Comparison of ENCODE assay signal across 1 fruit fly cellular context in genomic region chr3R:5474551-5474950, dm6.
TF ChIP-seq lines count a peak whose summit lies in the region.

CG45100 (minus strand) TSS chr3R:5474600.
HDAC3 (minus strand) TSS chr3R:5474600.
Hcs (plus strand) TSS chr3R:5474899.

TF ChIP-seq in whole organism, embryonic, 481 proteins besides CTCF, POLR2A, EP300 and RAD21 (continued from another document and continues in another):
- TF ChIP-seq nerfin-1 (tag; optimal IDR thresholded peaks at IDR 0.05; lab: Kevin White, UChicago): no peak
- TF ChIP-seq lilli (GFP tag; optimal IDR thresholded peaks at IDR 0.05; lab: Kevin White, UChicago): peak; percentile 74
- TF ChIP-seq CG12071 (GFP tag; optimal IDR thresholded peaks at IDR 0.05; lab: Kevin White, UChicago): no peak
- peak; percentile 31 for TF ChIP-seq repo (GFP tag; optimal IDR thresholded peaks at IDR 0.05; lab: Kevin White, UChicago)
- peak; percentile 43 for TF ChIP-seq Camta (GFP tag; optimal IDR thresholded peaks at IDR 0.05; lab: Kevin White, UChicago)
- peak; percentile 59; the same call in 2 of the 3 replicates for TF ChIP-seq CG11456 (GFP tag; IDR thresholded peaks at IDR 0.05; lab: Robert Waterston, UW)
- no peak for TF ChIP-seq disco-r (GFP tag; optimal IDR thresholded peaks at IDR 0.05; lab: Kevin White, UChicago)
- no peak for TF ChIP-seq NfI (GFP tag; optimal IDR thresholded peaks at IDR 0.05; lab: Kevin White, UChicago)
- TF ChIP-seq pan (optimal IDR thresholded peaks at IDR 0.05; lab: Kevin White, UChicago): no peak
- no peak for TF ChIP-seq pan (GFP tag; optimal IDR thresholded peaks at IDR 0.05 in 1 of 2, IDR thresholded peaks at IDR 0.05 in 1 of 2)
- TF ChIP-seq CG9876 (GFP tag; optimal IDR thresholded peaks at IDR 0.05; lab: Kevin White, UChicago): peak; percentile 52
- TF ChIP-seq CG16779 (GFP tag; IDR thresholded peaks at IDR 0.05; lab: Robert Waterston, UW): no peak
- TF ChIP-seq MESR4 (GFP tag; optimal IDR thresholded peaks at IDR 0.05; lab: Kevin White, UChicago): no peak
- no peak for TF ChIP-seq CG7839 (tag; optimal IDR thresholded peaks at IDR 0.05; lab: Kevin White, UChicago)
- TF ChIP-seq inv (GFP tag; IDR thresholded peaks at IDR 0.05; lab: Robert Waterston, UW; ENCODE audit: partially characterized antibody): peak; percentile 91
- TF ChIP-seq danr (GFP tag; IDR thresholded peaks at IDR 0.05; lab: Robert Waterston, UW): no peak
- peak; percentile 66; the same call in 2 of the 4 replicates for TF ChIP-seq Gug (GFP tag; IDR thresholded peaks at IDR 0.05; lab: Robert Waterston, UW)
- 0 out of 3 replicates have a peak, but pooled peaks have one; percentile 23 for TF ChIP-seq CG34422 (GFP tag; IDR thresholded peaks at IDR 0.05; lab: Robert Waterston, UW)
- TF ChIP-seq CG6854 (GFP tag; optimal IDR thresholded peaks at IDR 0.05; lab: Kevin White, UChicago): no peak
- no peak for TF ChIP-seq CG43689 (GFP tag; IDR thresholded peaks at IDR 0.05; lab: Robert Waterston, UW)
- peak; percentile 95 for TF ChIP-seq knrl (GFP tag; IDR thresholded peaks at IDR 0.05; lab: Robert Waterston, UW; ENCODE audit: partially characterized antibody)
- peak; percentile 84 for TF ChIP-seq sna (GFP tag; IDR thresholded peaks at IDR 0.05; lab: Robert Waterston, UW; ENCODE audit: partially characterized antibody)
- no peak for TF ChIP-seq sc (optimal IDR thresholded peaks at IDR 0.05; lab: Kevin White, UChicago)
- TF ChIP-seq sc (GFP tag; optimal IDR thresholded peaks at IDR 0.05; lab: Kevin White, UChicago): no peak
- peak in 1 of 2 experiments; percentile 48 for TF ChIP-seq Pdp1 (GFP tag; optimal IDR thresholded peaks at IDR 0.05; lab: Kevin White, UChicago)
- peak; percentile 33 for TF ChIP-seq tx (GFP tag; optimal IDR thresholded peaks at IDR 0.05; lab: Kevin White, UChicago)
- peak; percentile 58 for TF ChIP-seq CG12391 (tag; optimal IDR thresholded peaks at IDR 0.05; lab: Kevin White, UChicago)
- no peak for TF ChIP-seq CG8478 (optimal IDR thresholded peaks at IDR 0.05; lab: Kevin White, UChicago)
- TF ChIP-seq slp2 (GFP tag; optimal IDR thresholded peaks at IDR 0.05; lab: Kevin White, UChicago): peak; percentile 20
- TF ChIP-seq Lpt (GFP tag; optimal IDR thresholded peaks at IDR 0.05; lab: Kevin White, UChicago): no peak
- TF ChIP-seq CG9437 (GFP tag; optimal IDR thresholded peaks at IDR 0.05; lab: Kevin White, UChicago): no peak
- TF ChIP-seq Dfd (GFP tag; optimal IDR thresholded peaks at IDR 0.05; lab: Kevin White, UChicago): no peak
- TF ChIP-seq fu2 (GFP tag; optimal IDR thresholded peaks at IDR 0.05; lab: Kevin White, UChicago): peak; percentile 60
- TF ChIP-seq slou (GFP tag; optimal IDR thresholded peaks at IDR 0.05; lab: Kevin White, UChicago): no peak
- TF ChIP-seq CG10543 (GFP tag; optimal IDR thresholded peaks at IDR 0.05; lab: Kevin White, UChicago): no peak
- peak; percentile 64 for TF ChIP-seq CG14710 (tag; optimal IDR thresholded peaks at IDR 0.05; lab: Kevin White, UChicago)
- TF ChIP-seq lmd (GFP tag; IDR thresholded peaks at IDR 0.05; lab: Robert Waterston, UW): no peak
- no peak for TF ChIP-seq run (tag; optimal IDR thresholded peaks at IDR 0.05; lab: Kevin White, UChicago)
- TF ChIP-seq twi (tag; optimal IDR thresholded peaks at IDR 0.05; lab: Kevin White, UChicago): no peak
- TF ChIP-seq CG6272 (GFP tag; IDR thresholded peaks at IDR 0.05; lab: Robert Waterston, UW): peak; percentile 49; the same call in 1 of the 2 replicates
- TF ChIP-seq Six4 (GFP tag; optimal IDR thresholded peaks at IDR 0.05; lab: Kevin White, UChicago): no peak
- TF ChIP-seq CG13775 (GFP tag; optimal IDR thresholded peaks at IDR 0.05; lab: Kevin White, UChicago): peak; percentile 57
- no peak for TF ChIP-seq her (GFP tag; optimal IDR thresholded peaks at IDR 0.05; lab: Kevin White, UChicago)
- peak; percentile 64 for TF ChIP-seq pum (GFP tag; optimal IDR thresholded peaks at IDR 0.05; lab: Kevin White, UChicago)
- TF ChIP-seq ro (GFP tag; IDR thresholded peaks at IDR 0.05; lab: Robert Waterston, UW): no peak
- no peak for TF ChIP-seq CG11695 (GFP tag; IDR thresholded peaks at IDR 0.05; lab: Robert Waterston, UW)
- TF ChIP-seq al (GFP tag; IDR thresholded peaks at IDR 0.05; lab: Robert Waterston, UW): peak; percentile 11; the same call in 1 of the 2 replicates
- no peak for TF ChIP-seq CG17328 (GFP tag; IDR thresholded peaks at IDR 0.05; lab: Robert Waterston, UW)
- TF ChIP-seq jigr1 (GFP tag; IDR thresholded peaks at IDR 0.05; lab: Robert Waterston, UW): no peak
- TF ChIP-seq tgo (GFP tag; IDR thresholded peaks at IDR 0.05; lab: Robert Waterston, UW): peak; percentile 20; the same call in 1 of the 3 replicates
- peak; percentile 33 for TF ChIP-seq CG30020 (tag; optimal IDR thresholded peaks at IDR 0.05; lab: Kevin White, UChicago)
- TF ChIP-seq lov (optimal IDR thresholded peaks at IDR 0.05; lab: Kevin White, UChicago): no peak
- no peak for TF ChIP-seq lov (GFP tag; IDR thresholded peaks at IDR 0.05; lab: Robert Waterston, UW)
- peak; percentile 56; the same call in 1 of the 2 replicates for TF ChIP-seq NFAT (GFP tag; IDR thresholded peaks at IDR 0.05; lab: Robert Waterston, UW)
- peak; percentile 7 for TF ChIP-seq NK7.1 (GFP tag; optimal IDR thresholded peaks at IDR 0.05; lab: Kevin White, UChicago)
- TF ChIP-seq Jarid2 (GFP tag; optimal IDR thresholded peaks at IDR 0.05; lab: Kevin White, UChicago): no peak
- peak; percentile 88 for TF ChIP-seq Doc3 (GFP tag; IDR thresholded peaks at IDR 0.05; lab: Robert Waterston, UW; ENCODE audit: partially characterized antibody)
- no peak for TF ChIP-seq abd-A (tag; optimal IDR thresholded peaks at IDR 0.05; lab: Kevin White, UChicago)
- no peak for TF ChIP-seq bsh (GFP tag; optimal IDR thresholded peaks at IDR 0.05; lab: Kevin White, UChicago)
- TF ChIP-seq CG13424 (tag; optimal IDR thresholded peaks at IDR 0.05; lab: Kevin White, UChicago): peak; percentile 56
- TF ChIP-seq gcm (GFP tag; optimal IDR thresholded peaks at IDR 0.05; lab: Kevin White, UChicago): no peak
- peak; percentile 29 for TF ChIP-seq CG9797 (GFP tag; optimal IDR thresholded peaks at IDR 0.05; lab: Kevin White, UChicago)
- no peak for TF ChIP-seq CG11560 (tag; IDR thresholded peaks at IDR 0.05; lab: Robert Waterston, UW)
- no peak for TF ChIP-seq Dek (tag; optimal IDR thresholded peaks at IDR 0.05; lab: Kevin White, UChicago)
- no peak for TF ChIP-seq CG11504 (tag; optimal IDR thresholded peaks at IDR 0.05; lab: Kevin White, UChicago)
- TF ChIP-seq crc (GFP tag; optimal IDR thresholded peaks at IDR 0.05; lab: Kevin White, UChicago): no peak
- TF ChIP-seq fd102C (GFP tag; optimal IDR thresholded peaks at IDR 0.05; lab: Kevin White, UChicago): no peak
- no peak for TF ChIP-seq B-H1 (GFP tag; IDR thresholded peaks at IDR 0.05; lab: Robert Waterston, UW)
- TF ChIP-seq ken (GFP tag; IDR thresholded peaks at IDR 0.05; lab: Robert Waterston, UW): no peak
- TF ChIP-seq Mes4 (GFP tag; optimal IDR thresholded peaks at IDR 0.05; lab: Kevin White, UChicago): no peak
- no peak for TF ChIP-seq Awh (GFP tag; IDR thresholded peaks at IDR 0.05; lab: Robert Waterston, UW)
- TF ChIP-seq CG10431 (GFP tag; optimal IDR thresholded peaks at IDR 0.05; lab: Kevin White, UChicago): no peak
- TF ChIP-seq prd (optimal IDR thresholded peaks at IDR 0.05; lab: Kevin White, UChicago): no peak
- peak; percentile 53; the same call in 2 of the 3 replicates for TF ChIP-seq prd (GFP tag; IDR thresholded peaks at IDR 0.05; lab: Robert Waterston, UW)
- TF ChIP-seq Side (GFP tag; optimal IDR thresholded peaks at IDR 0.05; lab: Kevin White, UChicago): peak; percentile 28
- peak; percentile 22 for TF ChIP-seq Dp (GFP tag; optimal IDR thresholded peaks at IDR 0.05; lab: Kevin White, UChicago)
- TF ChIP-seq Ets65A (GFP tag; lab: Kevin White, UChicago): peak; percentile 75
- no peak for TF ChIP-seq hth (optimal IDR thresholded peaks at IDR 0.05; lab: Kevin White, UChicago)
- TF ChIP-seq CG15601 (tag; optimal IDR thresholded peaks at IDR 0.05; lab: Kevin White, UChicago): no peak
- TF ChIP-seq Hmx (GFP tag; optimal IDR thresholded peaks at IDR 0.05; lab: Kevin White, UChicago): no peak
- TF ChIP-seq ftz-f1 (GFP tag; optimal IDR thresholded peaks at IDR 0.05; lab: Kevin White, UChicago): no peak
- TF ChIP-seq HLHmδ (GFP tag; optimal IDR thresholded peaks at IDR 0.05; lab: Kevin White, UChicago): no peak
- TF ChIP-seq Doc2 (GFP tag; IDR thresholded peaks at IDR 0.05; lab: Robert Waterston, UW): no peak
- TF ChIP-seq ato (GFP tag; IDR thresholded peaks at IDR 0.05; lab: Robert Waterston, UW; ENCODE audit: partially characterized antibody): peak; percentile 60
- TF ChIP-seq Adf1 (GFP tag; IDR thresholded peaks at IDR 0.05; lab: Robert Waterston, UW): peak; percentile 28; the same call in 1 of the 2 replicates
- TF ChIP-seq tap (tag; optimal IDR thresholded peaks at IDR 0.05; lab: Kevin White, UChicago): no peak
- peak; percentile 80 for TF ChIP-seq HLH4C (GFP tag; IDR thresholded peaks at IDR 0.05; lab: Robert Waterston, UW; ENCODE audit: partially characterized antibody)
- peak; percentile 4 for TF ChIP-seq Bdp1 (GFP tag; optimal IDR thresholded peaks at IDR 0.05; lab: Kevin White, UChicago)
- peak in 1 of 3 experiments; percentile 40 for TF ChIP-seq lola (GFP tag; optimal IDR thresholded peaks at IDR 0.05; lab: Kevin White, UChicago)
- TF ChIP-seq Hey (tag; optimal IDR thresholded peaks at IDR 0.05; lab: Kevin White, UChicago): no peak
- peak; percentile 90 for TF ChIP-seq CG13287 (GFP tag; IDR thresholded peaks at IDR 0.05; lab: Robert Waterston, UW; ENCODE audit: partially characterized antibody)
- no peak for TF ChIP-seq CG2889 (GFP tag; IDR thresholded peaks at IDR 0.05; lab: Robert Waterston, UW)
- no peak for TF ChIP-seq CG7987 (GFP tag; optimal IDR thresholded peaks at IDR 0.05; lab: Kevin White, UChicago)
- no peak for TF ChIP-seq CG8359 (GFP tag; optimal IDR thresholded peaks at IDR 0.05; lab: Kevin White, UChicago; ENCODE audit: borderline replicate concordance)
- peak; percentile 52 for TF ChIP-seq CG9215 (GFP tag; IDR thresholded peaks at IDR 0.05; lab: Robert Waterston, UW)
- TF ChIP-seq sob (GFP tag; IDR thresholded peaks at IDR 0.05; lab: Robert Waterston, UW): peak; percentile 54; the same call in 1 of the 2 replicates
- TF ChIP-seq CG1832 (GFP tag; optimal IDR thresholded peaks at IDR 0.05; lab: Kevin White, UChicago): no peak
- TF ChIP-seq croc (GFP tag; conservative IDR thresholded peaks at IDR 0.05; lab: Robert Waterston, UW): no peak
- no peak for TF ChIP-seq CG10209 (GFP tag; optimal IDR thresholded peaks at IDR 0.05; lab: Kevin White, UChicago)
- no peak for TF ChIP-seq CG6765 (GFP tag; optimal IDR thresholded peaks at IDR 0.05; lab: Kevin White, UChicago)
- no peak for TF ChIP-seq Sox100B (GFP tag; optimal IDR thresholded peaks at IDR 0.05; lab: Kevin White, UChicago)
- TF ChIP-seq CG7556 (GFP tag; optimal IDR thresholded peaks at IDR 0.05; lab: Kevin White, UChicago): no peak
- TF ChIP-seq CG30403 (GFP tag; optimal IDR thresholded peaks at IDR 0.05; lab: Kevin White, UChicago): peak; percentile 67
- peak in 1 of 2 experiments; percentile 23 for TF ChIP-seq crp (GFP tag; optimal IDR thresholded peaks at IDR 0.05; lab: Kevin White, UChicago)
- TF ChIP-seq pros (GFP tag; optimal IDR thresholded peaks at IDR 0.05; lab: Kevin White, UChicago): no peak
- TF ChIP-seq CG12659 (GFP tag; optimal IDR thresholded peaks at IDR 0.05; lab: Kevin White, UChicago): peak; percentile 43
- TF ChIP-seq tll (GFP tag; optimal IDR thresholded peaks at IDR 0.05; lab: Kevin White, UChicago): peak in 1 of 2 experiments; percentile 76
- peak; percentile 26 for TF ChIP-seq CG4424 (GFP tag; optimal IDR thresholded peaks at IDR 0.05; lab: Kevin White, UChicago)
- peak; percentile 55 for TF ChIP-seq Hsf (GFP tag; optimal IDR thresholded peaks at IDR 0.05; lab: Kevin White, UChicago)
- no peak for TF ChIP-seq CG15011 (GFP tag; optimal IDR thresholded peaks at IDR 0.05; lab: Kevin White, UChicago)
- TF ChIP-seq usp (GFP tag; optimal IDR thresholded peaks at IDR 0.05; lab: Kevin White, UChicago): no peak
- TF ChIP-seq luna (GFP tag; optimal IDR thresholded peaks at IDR 0.05; lab: Kevin White, UChicago): no peak
- TF ChIP-seq CG6254 (GFP tag; optimal IDR thresholded peaks at IDR 0.05; lab: Kevin White, UChicago): no peak
- TF ChIP-seq Dbx (GFP tag; IDR thresholded peaks at IDR 0.05; lab: Robert Waterston, UW): peak; percentile 69
- TF ChIP-seq zen (tag; optimal IDR thresholded peaks at IDR 0.05; lab: Kevin White, UChicago): peak; percentile 73
- TF ChIP-seq CG6689 (GFP tag; IDR thresholded peaks at IDR 0.05; lab: Robert Waterston, UW): no peak; the same call in 1 of the 2 replicates
- peak; percentile 17 for TF ChIP-seq bab2 (GFP tag; optimal IDR thresholded peaks at IDR 0.05; lab: Kevin White, UChicago)
- TF ChIP-seq CG17385 (GFP tag; optimal IDR thresholded peaks at IDR 0.05; lab: Kevin White, UChicago): no peak
- no peak for TF ChIP-seq kay (GFP tag; optimal IDR thresholded peaks at IDR 0.05; lab: Kevin White, UChicago)
- TF ChIP-seq Bgb (GFP tag; IDR thresholded peaks at IDR 0.05; lab: Robert Waterston, UW; ENCODE audit: partially characterized antibody): peak; percentile 87
- TF ChIP-seq ase (GFP tag; IDR thresholded peaks at IDR 0.05; lab: Robert Waterston, UW): no peak
- TF ChIP-seq H2.0 (GFP tag; IDR thresholded peaks at IDR 0.05; lab: Robert Waterston, UW): no peak
- peak; percentile 48; the same call in 1 of the 2 replicates for TF ChIP-seq E2f1 (GFP tag; IDR thresholded peaks at IDR 0.05; lab: Robert Waterston, UW)
- TF ChIP-seq dm (GFP tag; optimal IDR thresholded peaks at IDR 0.05; lab: Kevin White, UChicago): peak; percentile 72
- no peak for TF ChIP-seq CG7745 (tag; optimal IDR thresholded peaks at IDR 0.05; lab: Kevin White, UChicago)
- TF ChIP-seq amos (GFP tag; IDR thresholded peaks at IDR 0.05; lab: Robert Waterston, UW; ENCODE audit: partially characterized antibody): peak; percentile 86
- peak; percentile 72 for TF ChIP-seq CG10267 (tag; optimal IDR thresholded peaks at IDR 0.05; lab: Kevin White, UChicago)
- TF ChIP-seq sqz (GFP tag; optimal IDR thresholded peaks at IDR 0.05; lab: Kevin White, UChicago): no peak
- TF ChIP-seq Meics (GFP tag; optimal IDR thresholded peaks at IDR 0.05; lab: Kevin White, UChicago): no peak
- no peak for TF ChIP-seq CG7271 (tag; optimal IDR thresholded peaks at IDR 0.05; lab: Kevin White, UChicago)
- no peak for TF ChIP-seq bcd (GFP tag; optimal IDR thresholded peaks at IDR 0.05; lab: Kevin White, UChicago)
- TF ChIP-seq Optix (GFP tag; IDR thresholded peaks at IDR 0.05; lab: Robert Waterston, UW): no peak
- TF ChIP-seq HLH3B (GFP tag; IDR thresholded peaks at IDR 0.05; lab: Robert Waterston, UW): no peak
